Worm (Caenorhabditis elegans) whole organism, L4 larva: ENCODE measurements around the gene fbxa-199.

Experiments
- F10B5.3 ChIP-seq: sonication (generic microtip); optimal IDR thresholded peaks from 2 replicates; lab custom pipeline; 2016; ENCODE audit warnings: mild to moderate bottlenecking, missing genetic modification characterization, missing compliant biosample characterization
- F44E2.7 ChIP-seq: fragments of 200-800 bp; sonication (Bioruptor generic); IDR thresholded peaks from 2 replicates; pipeline ENCODE4 v2.1.2; 2022; ENCODE audit warnings: missing genetic modification characterization, missing compliant biosample characterization
- Y5F2A.4 ChIP-seq: fragments of 200-800 bp; sonication (Bioruptor generic); optimal IDR thresholded peaks from 2 replicates; lab custom pipeline; 2018; ENCODE audit warnings: mild to moderate bottlenecking, missing genetic modification characterization, missing compliant biosample characterization
- aly-2 ChIP-seq: sonication (generic microtip); optimal IDR thresholded peaks from 2 replicates; lab custom pipeline; 2018; ENCODE audit warnings: missing biosample characterization, missing genetic modification characterization
- attf-4 ChIP-seq: sonication (generic microtip); optimal IDR thresholded peaks from 3 replicates; lab custom pipeline; 2017; ENCODE audit warnings: missing biosample characterization, missing genetic modification characterization
- ceh-20 ChIP-seq: fragments of 200-800 bp; sonication (Bioruptor generic); IDR thresholded peaks from 2 replicates; pipeline ENCODE4 v1.3.6; 2022; ENCODE audit warnings: missing genetic modification reagents, missing genetic modification characterization, missing compliant biosample characterization
- ceh-62 ChIP-seq: sonication (generic microtip); optimal IDR thresholded peaks from 2 replicates; lab custom pipeline; 2017; ENCODE audit warnings: missing biosample characterization, missing genetic modification characterization
- cey-2 ChIP-seq: sonication (generic microtip); optimal IDR thresholded peaks from 3 replicates; lab custom pipeline; 2017; ENCODE audit warnings: missing genetic modification characterization, mild to moderate bottlenecking, missing compliant biosample characterization, antibody characterized with exemption, borderline replicate concordance; ENCODE audit not compliant: insufficient read depth
- ctbp-1 ChIP-seq: fragments of 200-800 bp; sonication (Bioruptor generic); IDR thresholded peaks from 2 replicates; pipeline ENCODE4 v1.3.6; 2022; ENCODE audit warnings: missing genetic modification reagents, missing genetic modification characterization, missing compliant biosample characterization
- daf-12 ChIP-seq: fragments of 150-350 bp; optimal IDR thresholded peaks from 2 replicates; lab custom pipeline; 2014; ENCODE audit warnings: missing biosample characterization, missing genetic modification reagents, missing genetic modification characterization
- daf-16 ChIP-seq, 3 experiments: sonication (generic microtip); optimal IDR thresholded peaks; 2 replicates each; lab custom pipeline; 2016 to 2017; ENCODE audit warnings: missing genetic modification characterization in 3 of 3, missing genetic modification reagents in 3 of 3, mild to moderate bottlenecking in 2 of 3, missing compliant biosample characterization in 2 of 3, missing biosample characterization in 1 of 3, moderate library complexity in 1 of 3
- egl-27 ChIP-seq: sonication (generic microtip); optimal IDR thresholded peaks from 3 replicates; lab custom pipeline; 2017; ENCODE audit warnings: missing biosample characterization, missing genetic modification reagents, missing genetic modification characterization
- hif-1 ChIP-seq, 2 experiments: sonication (generic microtip); optimal IDR thresholded peaks; 2 replicates each; lab custom pipeline; 2016 to 2017; ENCODE audit warnings: missing compliant biosample characterization in 2 of 2, missing genetic modification characterization in 2 of 2, missing genetic modification reagents in 2 of 2, missing genotype in 2 of 2, mild to moderate bottlenecking in 1 of 2
- hmg-1.1 ChIP-seq: fragments of 200-800 bp; sonication (Bioruptor generic); IDR thresholded peaks from 2 replicates; pipeline ENCODE4 v1.3.6; 2022; ENCODE audit warnings: missing genetic modification reagents, missing genetic modification characterization, missing compliant biosample characterization
- lin-39 ChIP-seq: fragments of 150-350 bp; optimal IDR thresholded peaks from 2 replicates; lab custom pipeline; 2014; ENCODE audit warnings: missing biosample characterization, missing genetic modification reagents, missing genetic modification characterization
- madf-9 ChIP-seq: fragments of 200-800 bp; sonication (Bioruptor generic); conservative IDR thresholded peaks from 2 replicates; pipeline ENCODE4 v1.3.6; 2022; ENCODE audit warnings: missing genetic modification reagents, missing genetic modification characterization, missing compliant biosample characterization
- mdl-1 ChIP-seq, 2 experiments: fragments of 150-350 bp in 1 of 2; sonication (generic microtip) in 1 of 2; optimal IDR thresholded peaks; 2 replicates each; lab custom pipeline; 2014 to 2017; ENCODE audit warnings: missing biosample characterization in 2 of 2, missing genetic modification characterization in 2 of 2
- mes-2 ChIP-seq: sonication (generic microtip); optimal IDR thresholded peaks from 2 replicates; lab custom pipeline; 2016; ENCODE audit warnings: missing genotype, mild to moderate bottlenecking, missing genetic modification characterization, missing compliant biosample characterization; ENCODE audit not compliant: poor library complexity, severe bottlenecking
- nhr-10 ChIP-seq: fragments of 150-350 bp; optimal IDR thresholded peaks from 2 replicates; lab custom pipeline; 2014; ENCODE audit warnings: missing biosample characterization, missing genetic modification characterization
- nhr-237 ChIP-seq: sonication (generic microtip); optimal IDR thresholded peaks from 2 replicates; lab custom pipeline; 2017; ENCODE audit warnings: missing biosample characterization, missing genetic modification characterization
- nhr-28 ChIP-seq: fragments of 150-350 bp; optimal IDR thresholded peaks from 2 replicates; lab custom pipeline; 2014; ENCODE audit warnings: missing biosample characterization, missing genetic modification characterization
- nhr-41 ChIP-seq: fragments of 200-800 bp; sonication (Bioruptor generic); IDR thresholded peaks from 2 replicates; pipeline ENCODE4 v1.3.6; 2022; ENCODE audit warnings: missing genetic modification reagents, missing genetic modification characterization, missing compliant biosample characterization
- nhr-48 ChIP-seq: sonication (generic microtip); optimal IDR thresholded peaks from 2 replicates; lab custom pipeline; 2016; ENCODE audit warnings: mild to moderate bottlenecking, missing genetic modification characterization, missing compliant biosample characterization
- nhr-6 ChIP-seq: fragments of 150-350 bp; optimal IDR thresholded peaks from 2 replicates; lab custom pipeline; 2014; ENCODE audit warnings: missing biosample characterization, missing genetic modification characterization
- nhr-77 ChIP-seq: fragments of 150-350 bp; optimal IDR thresholded peaks from 2 replicates; lab custom pipeline; 2014; ENCODE audit warnings: missing biosample characterization, missing genetic modification characterization
- pqm-1 ChIP-seq: sonication (generic microtip); optimal IDR thresholded peaks from 2 replicates; lab custom pipeline; 2017; ENCODE audit warnings: missing biosample characterization, missing genetic modification characterization
- sdz-12 ChIP-seq: fragments of 200-800 bp; sonication (Bioruptor generic); optimal IDR thresholded peaks from 2 replicates; lab custom pipeline; 2018; ENCODE audit warnings: mild to moderate bottlenecking, missing genetic modification characterization, missing compliant biosample characterization
- skn-1 ChIP-seq: fragments of 150-350 bp; optimal IDR thresholded peaks from 2 replicates; lab custom pipeline; 2014; ENCODE audit warnings: missing biosample characterization, missing genetic modification characterization
- snpc-1.2 ChIP-seq: fragments of 200-800 bp; sonication (Bioruptor generic); IDR thresholded peaks from 2 replicates; pipeline ENCODE4 v1.3.6; 2022; ENCODE audit warnings: missing genetic modification reagents, missing genetic modification characterization, missing compliant biosample characterization
- tag-97 ChIP-seq: fragments of 200-800 bp; sonication (Bioruptor generic); IDR thresholded peaks from 2 replicates; pipeline ENCODE4 v1.3.6; 2022; ENCODE audit warnings: missing genetic modification characterization, missing compliant biosample characterization
- tra-1 ChIP-seq: fragments of 200-800 bp; sonication (Bioruptor generic); IDR thresholded peaks from 2 replicates; pipeline ENCODE4 v1.3.6; 2022; ENCODE audit warnings: missing genetic modification reagents, missing genetic modification characterization, missing compliant biosample characterization
- unc-62 ChIP-seq, 3 experiments: fragments of 150-350 bp in 1 of 3; sonication (generic microtip); optimal IDR thresholded peaks in 2 of 3; peaks in 1 of 3; 1 replicate in 1 of 3; 2 replicates in 2 of 3; lab custom pipeline; 2014 to 2017; ENCODE audit warnings: missing biosample characterization in 3 of 3, missing genetic modification characterization in 3 of 3, missing genetic modification reagents in 3 of 3, missing genotype in 1 of 3
- zag-1 ChIP-seq: fragments of 150-350 bp; optimal IDR thresholded peaks from 2 replicates; lab custom pipeline; 2014; ENCODE audit warnings: missing biosample characterization, missing genetic modification characterization
- zfp-3 ChIP-seq: fragments of 200-800 bp; sonication (Bioruptor generic); conservative IDR thresholded peaks from 2 replicates; pipeline ENCODE4 v1.3.6; 2022; ENCODE audit warnings: missing genetic modification reagents, missing genetic modification characterization, missing compliant biosample characterization
- ztf-11 ChIP-seq: fragments of 150-350 bp; optimal IDR thresholded peaks from 2 replicates; lab custom pipeline; 2014; ENCODE audit warnings: missing biosample characterization, missing genetic modification characterization
- ztf-7 ChIP-seq: fragments of 150-350 bp; optimal IDR thresholded peaks from 2 replicates; lab custom pipeline; 2014; ENCODE audit warnings: missing biosample characterization, missing genetic modification characterization

fbxa-199 gene

ce11 chrV:15380857-15381256, 17.8 kb downstream of the fbxa-199 start, which contains the start of gene dhs-23:
TSS of gene dhs-23 (plus strand) at chrV:15381219.
- TF ChIP-seq nhr-48 (tag; lab: Kevin White, UChicago) (no peak), nhr-28 (tag; lab: Kevin White, UChicago) (peak; percentile 93), nhr-237 (no peak), pqm-1 (peak; percentile 12), nhr-77 (tag; lab: Kevin White, UChicago) (peak; percentile 81), madf-9 (GFP tag; lab: Robert Waterston, UW) (no peak), sdz-12 (GFP tag; lab: Kevin White, UChicago) (no peak), unc-62 (GFP tag; optimal IDR thresholded peaks at IDR 0.05 in 1 of 2; lab: Kevin White, UChicago) (no peak), unc-62 (tag; optimal IDR thresholded peaks at IDR 0.05; lab: Kevin White, UChicago) (no peak), daf-16 (GFP tag; optimal IDR thresholded peaks at IDR 0.05; lab: Kevin White, UChicago) (no peak), daf-16 (tag; optimal IDR thresholded peaks at IDR 0.05; lab: Kevin White, UChicago) (peak; percentile 69)

ce11 chrV:15379817-15380216, 18.8 kb downstream of the fbxa-199 start, which contains the start of gene srh-251:
TSS of gene srh-251 (minus strand) at chrV:15379917.
- TF ChIP-seq tra-1 (no peak), egl-27 (tag; lab: Kevin White, UChicago) (no peak)

- no peak for TF ChIP-seq aly-2
- no peak for TF ChIP-seq tag-97 (GFP tag; lab: Robert Waterston, UW)
- TF ChIP-seq hif-1 (tag; optimal IDR thresholded peaks at IDR 0.05; lab: Kevin White, UChicago), result no peak
- TF ChIP-seq snpc-1.2 (GFP tag; lab: Robert Waterston, UW), result no peak
Measured at ce11 chrV:15377903-15378302, 20.7 kb downstream of the fbxa-199 start, which contains the start of gene srh-122. TSS of gene srh-122 (minus strand) at chrV:15378003.

ce11 chrV:15376223-15376622, 22.4 kb downstream of the fbxa-199 start, which contains the start of gene srh-52:
TSS of gene srh-52 (minus strand) at chrV:15376323.
- TF ChIP-seq Y5F2A.4, result no peak
- TF ChIP-seq nhr-41, result no peak
- TF ChIP-seq nhr-28 (tag; lab: Kevin White, UChicago), result no peak
- no peak for TF ChIP-seq hmg-1.1 (GFP tag; lab: Robert Waterston, UW)
- no peak for TF ChIP-seq attf-4
- TF ChIP-seq F10B5.3 (tag; lab: Kevin White, UChicago), result no peak
- no peak for TF ChIP-seq mdl-1 (tag; optimal IDR thresholded peaks at IDR 0.05; lab: Kevin White, UChicago)
- TF ChIP-seq zag-1 (tag; lab: Kevin White, UChicago), result no peak

ce11 chrV:15369707-15370106, 28.9 kb downstream of the fbxa-199 start, which contains the start of gene nhr-269:
TSS of gene nhr-269 (minus strand) at chrV:15369807.
- TF ChIP-seq daf-16 (GFP tag; optimal IDR thresholded peaks at IDR 0.05; lab: Kevin White, UChicago) (no peak), daf-16 (tag; optimal IDR thresholded peaks at IDR 0.05; lab: Kevin White, UChicago) (no peak)
- TF ChIP-seq, all 104 proteins: peak for 0

- TF ChIP-seq mes-2 (tag; lab: Kevin White, UChicago), result no peak
- peak in 1 of 2 experiments; percentile 95 for TF ChIP-seq unc-62 (GFP tag; optimal IDR thresholded peaks at IDR 0.05 in 1 of 2; lab: Kevin White, UChicago)
- TF ChIP-seq unc-62 (tag; optimal IDR thresholded peaks at IDR 0.05; lab: Kevin White, UChicago), result no peak
Measured at ce11 chrV:15367770-15368169, 30.9 kb downstream of the fbxa-199 start.

- TF ChIP-seq nhr-28 (tag; lab: Kevin White, UChicago), result peak; percentile 14
- TF ChIP-seq, all 104 proteins: peak for 1; not testable (repeated sequence) for 103
Measured at ce11 chrV:15361412-15361811, 37.2 kb downstream of the fbxa-199 start, which contains the start of gene ech-1.1. TSS of gene ech-1.1 (minus strand) at chrV:15361512.

- peak; percentile 90 for TF ChIP-seq nhr-6 (tag; lab: Kevin White, UChicago)
- TF ChIP-seq F44E2.7 (GFP tag; lab: Robert Waterston, UW), result no peak
- TF ChIP-seq ctbp-1, result no peak
- peak in 1 of 2 experiments; percentile 35 for TF ChIP-seq unc-62 (GFP tag; optimal IDR thresholded peaks at IDR 0.05 in 1 of 2; lab: Kevin White, UChicago)
- no peak for TF ChIP-seq unc-62 (tag; optimal IDR thresholded peaks at IDR 0.05; lab: Kevin White, UChicago)
- TF ChIP-seq nhr-10, result no peak
- TF ChIP-seq attf-4, result no peak
- TF ChIP-seq cey-2 (tag; lab: Kevin White, UChicago), result no peak
- no peak for TF ChIP-seq zfp-3 (GFP tag; lab: Robert Waterston, UW)
- TF ChIP-seq ztf-11, result no peak
- TF ChIP-seq daf-12 (tag; lab: Kevin White, UChicago), result no peak
- TF ChIP-seq lin-39, result no peak
- TF ChIP-seq ztf-7 (tag; lab: Kevin White, UChicago), result peak; percentile 77
- TF ChIP-seq ceh-20 (GFP tag; lab: Robert Waterston, UW), result no peak
- TF ChIP-seq ceh-62, result no peak
- no peak for TF ChIP-seq tra-1
- TF ChIP-seq skn-1 (tag; lab: Kevin White, UChicago), result no peak
Measured at ce11 chrV:15354648-15355047, 44.0 kb downstream of the fbxa-199 start, which contains the start of gene C29F3.7. TSS of gene C29F3.7 (plus strand) at chrV:15354901.
